Fruit fly (Drosophila melanogaster) whole organism, wandering third instar larva: ENCODE measurements around the gene CG1486.

ENCODE experiments used
- CrebA ChIP-seq: fragments of 200-800 bp; sonication (Bioruptor generic); optimal IDR thresholded peaks from 2 replicates; lab custom pipeline; 2016; ENCODE audit warnings: missing biosample characterization, mild to moderate bottlenecking, missing genetic modification characterization, borderline replicate concordance
- Jra ChIP-seq: sonication (Bioruptor generic); optimal IDR thresholded peaks from 2 replicates; lab custom pipeline; 2016; ENCODE audit warnings: missing biosample characterization, missing genetic modification characterization
- h ChIP-seq: fragments of 200-800 bp; sonication (Bioruptor generic); optimal IDR thresholded peaks from 3 replicates; lab custom pipeline; 2016; ENCODE audit warnings: missing biosample characterization, mild to moderate bottlenecking, missing genetic modification characterization
- psq ChIP-seq: fragments of 200-800 bp; sonication (Bioruptor generic); optimal IDR thresholded peaks from 3 replicates; lab custom pipeline; 2017; ENCODE audit warnings: missing biosample characterization, mild to moderate bottlenecking, missing genetic modification characterization, moderate library complexity

- TF ChIP-seq psq (no peak), CrebA (GFP tag; lab: Kevin White, UChicago) (no peak), h (GFP tag; lab: Kevin White, UChicago) (no peak), Jra (GFP tag; lab: Kevin White, UChicago) (no peak)
Observed at dm6 chrX:21369149-21369988, 45.5 kb downstream of the CG1486 start.
